Worm (Caenorhabditis elegans) whole organism, L4 larva: ENCODE measurements around the gene ZK856.14.
A peak's percentile ranks its signal among the peaks of the same experiment; 100 is the strongest.

Experiments used
- F26F4.8 ChIP-seq: fragments of 200-800 bp; sonication (Bioruptor generic); conservative IDR thresholded peaks from 2 replicates; pipeline ENCODE4 v1.3.6; 2022; ENCODE audit warnings: missing genetic modification characterization, missing compliant biosample characterization
- F49E8.2 ChIP-seq: sonication (generic microtip); optimal IDR thresholded peaks from 2 replicates; lab custom pipeline; 2016; ENCODE audit warnings: missing compliant biosample characterization, mild to moderate bottlenecking, missing genetic modification characterization, borderline replicate concordance
- T26A8.4 ChIP-seq: fragments of 200-800 bp; sonication (Bioruptor generic); IDR thresholded peaks from 2 replicates; pipeline ENCODE4 v1.3.6; 2022; ENCODE audit warnings: missing genetic modification characterization, missing compliant biosample characterization
- Y5F2A.4 ChIP-seq: fragments of 200-800 bp; sonication (Bioruptor generic); optimal IDR thresholded peaks from 2 replicates; lab custom pipeline; 2018; ENCODE audit warnings: mild to moderate bottlenecking, missing genetic modification characterization, missing compliant biosample characterization
- ZK337.2 ChIP-seq: fragments of 200-800 bp; sonication (Bioruptor generic); IDR thresholded peaks from 2 replicates; pipeline ENCODE4 v1.3.6; 2022; ENCODE audit warnings: missing genetic modification reagents, missing genetic modification characterization, missing compliant biosample characterization
- ZK546.5 ChIP-seq, 2 experiments: sonication (generic microtip); optimal IDR thresholded peaks; 2 replicates each; lab custom pipeline; 2017; ENCODE audit warnings: missing biosample characterization in 2 of 2, missing genetic modification characterization in 2 of 2
- aly-2 ChIP-seq: sonication (generic microtip); optimal IDR thresholded peaks from 2 replicates; lab custom pipeline; 2018; ENCODE audit warnings: missing biosample characterization, missing genetic modification characterization
- attf-4 ChIP-seq: sonication (generic microtip); optimal IDR thresholded peaks from 3 replicates; lab custom pipeline; 2017; ENCODE audit warnings: missing biosample characterization, missing genetic modification characterization
- ceh-20 ChIP-seq: fragments of 200-800 bp; sonication (Bioruptor generic); IDR thresholded peaks from 2 replicates; pipeline ENCODE4 v1.3.6; 2022; ENCODE audit warnings: missing genetic modification reagents, missing genetic modification characterization, missing compliant biosample characterization
- ceh-28 ChIP-seq: fragments of 150-350 bp; optimal IDR thresholded peaks from 2 replicates; lab custom pipeline; 2014; ENCODE audit warnings: missing biosample characterization, missing genetic modification reagents, missing genetic modification characterization
- ceh-44 ChIP-seq: fragments of 200-800 bp; sonication (Bioruptor generic); IDR thresholded peaks from 2 replicates; pipeline ENCODE4 v1.3.6; 2022; ENCODE audit warnings: missing genetic modification reagents, missing genetic modification characterization, missing compliant biosample characterization
- ceh-82 ChIP-seq: sonication (generic microtip); optimal IDR thresholded peaks from 2 replicates; lab custom pipeline; 2017; ENCODE audit warnings: missing biosample characterization, missing genetic modification characterization
- ces-1 ChIP-seq: fragments of 150-350 bp; sonication (generic microtip); optimal IDR thresholded peaks from 4 replicates; lab custom pipeline; 2014; ENCODE audit warnings: missing biosample characterization, missing genetic modification reagents, missing genetic modification characterization
- daf-12 ChIP-seq: fragments of 150-350 bp; optimal IDR thresholded peaks from 2 replicates; lab custom pipeline; 2014; ENCODE audit warnings: missing biosample characterization, missing genetic modification reagents, missing genetic modification characterization
- dmd-8 ChIP-seq: fragments of 200-800 bp; sonication (Bioruptor generic); IDR thresholded peaks from 2 replicates; pipeline ENCODE4 v1.3.6; 2022; ENCODE audit warnings: missing genetic modification characterization, missing compliant biosample characterization
- dve-1 ChIP-seq: sonication (generic microtip); optimal IDR thresholded peaks from 2 replicates; lab custom pipeline; 2017; ENCODE audit warnings: antibody characterized with exemption, mild to moderate bottlenecking, missing genetic modification characterization, missing compliant biosample characterization; ENCODE audit not compliant: insufficient read depth
- fkh-10 ChIP-seq: fragments of 150-350 bp; optimal IDR thresholded peaks from 2 replicates; lab custom pipeline; 2014; ENCODE audit warnings: missing biosample characterization, missing genetic modification reagents, missing genetic modification characterization
- fos-1 ChIP-seq: fragments of 150-350 bp; optimal IDR thresholded peaks from 2 replicates; lab custom pipeline; 2014; ENCODE audit warnings: missing biosample characterization, missing genetic modification characterization
- gei-8 ChIP-seq: fragments of 200-800 bp; sonication (Bioruptor generic); optimal IDR thresholded peaks from 2 replicates; lab custom pipeline; 2018; ENCODE audit warnings: mild to moderate bottlenecking, missing genetic modification characterization, missing compliant biosample characterization
- hmg-1.1 ChIP-seq: fragments of 200-800 bp; sonication (Bioruptor generic); IDR thresholded peaks from 2 replicates; pipeline ENCODE4 v1.3.6; 2022; ENCODE audit warnings: missing genetic modification reagents, missing genetic modification characterization, missing compliant biosample characterization
- lim-7 ChIP-seq: fragments of 200-800 bp; sonication (Bioruptor generic); IDR thresholded peaks from 2 replicates; pipeline ENCODE4 v1.3.6; 2022; ENCODE audit warnings: missing genetic modification characterization, missing compliant biosample characterization
- lin-1 ChIP-seq: fragments of 200-800 bp; sonication (Bioruptor generic); IDR thresholded peaks from 2 replicates; pipeline ENCODE4 v1.3.6; 2022; ENCODE audit warnings: missing genetic modification reagents, missing genetic modification characterization, missing compliant biosample characterization
- lin-13 ChIP-seq: fragments of 150-350 bp; optimal IDR thresholded peaks from 2 replicates; lab custom pipeline; 2014; ENCODE audit warnings: missing biosample characterization, missing genetic modification reagents, missing genetic modification characterization
- lin-15B ChIP-seq: fragments of 150-350 bp; sonication (generic microtip); optimal IDR thresholded peaks from 3 replicates; lab custom pipeline; 2014; ENCODE audit warnings: missing biosample characterization, missing genetic modification characterization
- lin-39 ChIP-seq: fragments of 150-350 bp; optimal IDR thresholded peaks from 2 replicates; lab custom pipeline; 2014; ENCODE audit warnings: missing biosample characterization, missing genetic modification reagents, missing genetic modification characterization
- madf-9 ChIP-seq: fragments of 200-800 bp; sonication (Bioruptor generic); conservative IDR thresholded peaks from 2 replicates; pipeline ENCODE4 v1.3.6; 2022; ENCODE audit warnings: missing genetic modification reagents, missing genetic modification characterization, missing compliant biosample characterization
- mes-2 ChIP-seq: sonication (generic microtip); optimal IDR thresholded peaks from 2 replicates; lab custom pipeline; 2016; ENCODE audit warnings: missing genotype, mild to moderate bottlenecking, missing genetic modification characterization, missing compliant biosample characterization; ENCODE audit not compliant: poor library complexity, severe bottlenecking
- mxl-2 ChIP-seq: fragments of 200-800 bp; sonication (Bioruptor generic); conservative IDR thresholded peaks from 2 replicates; pipeline ENCODE4 v1.3.6; 2022; ENCODE audit warnings: missing genetic modification reagents, missing genetic modification characterization, missing compliant biosample characterization
- mxl-3 ChIP-seq: fragments of 200-800 bp; sonication (Bioruptor generic); optimal IDR thresholded peaks from 2 replicates; lab custom pipeline; 2018; ENCODE audit warnings: mild to moderate bottlenecking, missing genetic modification characterization, missing compliant biosample characterization
- nhr-10 ChIP-seq: fragments of 150-350 bp; optimal IDR thresholded peaks from 2 replicates; lab custom pipeline; 2014; ENCODE audit warnings: missing biosample characterization, missing genetic modification characterization
- nhr-11 ChIP-seq: fragments of 150-350 bp; optimal IDR thresholded peaks from 2 replicates; lab custom pipeline; 2014; ENCODE audit warnings: missing biosample characterization, missing genetic modification characterization
- nhr-111 ChIP-seq: fragments of 200-800 bp; sonication (Bioruptor generic); optimal IDR thresholded peaks from 2 replicates; lab custom pipeline; 2018; ENCODE audit warnings: mild to moderate bottlenecking, missing genetic modification characterization, missing compliant biosample characterization
- nhr-237 ChIP-seq: sonication (generic microtip); optimal IDR thresholded peaks from 2 replicates; lab custom pipeline; 2017; ENCODE audit warnings: missing biosample characterization, missing genetic modification characterization
- nhr-6 ChIP-seq: fragments of 150-350 bp; optimal IDR thresholded peaks from 2 replicates; lab custom pipeline; 2014; ENCODE audit warnings: missing biosample characterization, missing genetic modification characterization
- nhr-76 ChIP-seq: fragments of 150-350 bp; optimal IDR thresholded peaks from 2 replicates; lab custom pipeline; 2014; ENCODE audit warnings: missing biosample characterization, missing genetic modification characterization
- nhr-77 ChIP-seq: fragments of 150-350 bp; optimal IDR thresholded peaks from 2 replicates; lab custom pipeline; 2014; ENCODE audit warnings: missing biosample characterization, missing genetic modification characterization
- pha-4 ChIP-seq, 2 experiments: fragments of 150-350 bp in 1 of 2; fragments of 200-800 bp in 1 of 2; sonication (Bioruptor generic) in 1 of 2; IDR thresholded peaks in 1 of 2; optimal IDR thresholded peaks in 1 of 2; 2 replicates each; pipeline versions ENCODE4 v1.3.6 to Lab custom; 2014 to 2022; ENCODE audit warnings: missing genetic modification characterization in 2 of 2, missing genetic modification reagents in 2 of 2, missing biosample characterization in 1 of 2, missing compliant biosample characterization in 1 of 2
- pqm-1 ChIP-seq: sonication (generic microtip); optimal IDR thresholded peaks from 2 replicates; lab custom pipeline; 2017; ENCODE audit warnings: missing biosample characterization, missing genetic modification characterization
- rbr-2 ChIP-seq: sonication (generic microtip); optimal IDR thresholded peaks from 2 replicates; lab custom pipeline; 2016; ENCODE audit warnings: missing genotype, missing genetic modification characterization, missing compliant biosample characterization
- sdz-12 ChIP-seq: fragments of 200-800 bp; sonication (Bioruptor generic); optimal IDR thresholded peaks from 2 replicates; lab custom pipeline; 2018; ENCODE audit warnings: mild to moderate bottlenecking, missing genetic modification characterization, missing compliant biosample characterization
- set-16 ChIP-seq: fragments of 200-800 bp; sonication (Bioruptor generic); IDR thresholded peaks from 2 replicates; pipeline ENCODE4 v1.3.6; 2022; ENCODE audit warnings: missing genetic modification reagents, missing genetic modification characterization, missing compliant biosample characterization
- snpc-1.2 ChIP-seq: fragments of 200-800 bp; sonication (Bioruptor generic); IDR thresholded peaks from 2 replicates; pipeline ENCODE4 v1.3.6; 2022; ENCODE audit warnings: missing genetic modification reagents, missing genetic modification characterization, missing compliant biosample characterization
- snpc-4 ChIP-seq: fragments of 150-350 bp; optimal IDR thresholded peaks from 2 replicates; lab custom pipeline; 2014; ENCODE audit warnings: missing biosample characterization, missing genetic modification characterization
- spr-1 ChIP-seq: sonication (generic microtip); optimal IDR thresholded peaks from 2 replicates; lab custom pipeline; 2016; ENCODE audit warnings: mild to moderate bottlenecking, missing genetic modification characterization, missing compliant biosample characterization
- spr-3 ChIP-seq: fragments of 200-800 bp; sonication (Bioruptor generic); optimal IDR thresholded peaks from 2 replicates; lab custom pipeline; 2018; ENCODE audit warnings: mild to moderate bottlenecking, missing genetic modification characterization, missing compliant biosample characterization
- tag-97 ChIP-seq: fragments of 200-800 bp; sonication (Bioruptor generic); IDR thresholded peaks from 2 replicates; pipeline ENCODE4 v1.3.6; 2022; ENCODE audit warnings: missing genetic modification characterization, missing compliant biosample characterization
- unc-130 ChIP-seq: sonication (generic microtip); optimal IDR thresholded peaks from 2 replicates; lab custom pipeline; 2016; ENCODE audit warnings: missing genetic modification reagents, missing genetic modification characterization, missing compliant biosample characterization
- unc-62 ChIP-seq, 3 experiments: fragments of 150-350 bp in 1 of 3; sonication (generic microtip); optimal IDR thresholded peaks in 2 of 3; peaks in 1 of 3; 1 replicate in 1 of 3; 2 replicates in 2 of 3; lab custom pipeline; 2014 to 2017; ENCODE audit warnings: missing biosample characterization in 3 of 3, missing genetic modification characterization in 3 of 3, missing genetic modification reagents in 3 of 3, missing genotype in 1 of 3
- zfp-2 ChIP-seq: sonication (generic microtip); optimal IDR thresholded peaks from 2 replicates; lab custom pipeline; 2016; ENCODE audit warnings: mild to moderate bottlenecking, missing genetic modification characterization, missing compliant biosample characterization
- zfp-3 ChIP-seq: fragments of 200-800 bp; sonication (Bioruptor generic); conservative IDR thresholded peaks from 2 replicates; pipeline ENCODE4 v1.3.6; 2022; ENCODE audit warnings: missing genetic modification reagents, missing genetic modification characterization, missing compliant biosample characterization
- zip-2 ChIP-seq: fragments of 150-350 bp; optimal IDR thresholded peaks from 2 replicates; lab custom pipeline; 2014; ENCODE audit warnings: missing biosample characterization, missing genetic modification characterization
- ztf-11 ChIP-seq: fragments of 150-350 bp; optimal IDR thresholded peaks from 2 replicates; lab custom pipeline; 2014; ENCODE audit warnings: missing biosample characterization, missing genetic modification characterization

The ZK856.14 gene

DNA sequence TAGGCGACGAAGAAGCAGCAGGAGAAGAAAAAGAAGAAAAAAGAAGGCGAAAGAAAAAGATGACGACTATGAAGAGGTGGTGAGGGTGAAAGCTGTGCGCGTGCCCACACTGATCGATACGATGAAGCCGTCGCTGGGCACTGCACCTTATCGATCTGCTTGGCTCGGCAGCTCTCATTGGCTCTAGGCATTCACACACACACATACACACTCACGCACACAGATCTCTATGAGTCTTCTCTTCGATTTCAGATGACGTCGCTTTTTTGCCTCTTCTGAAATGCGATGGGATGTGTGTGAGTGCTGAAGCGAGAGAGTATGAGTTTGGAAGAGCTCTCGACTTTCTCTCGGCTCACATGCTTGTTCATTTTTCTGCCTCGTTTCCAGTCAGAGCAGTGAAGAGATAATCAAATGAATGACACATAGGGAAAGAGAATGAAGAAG lies 42.2 kb upstream of the ZK856.14 start (continued):
- TF ChIP-seq dmd-8 (GFP tag; lab: Robert Waterston, UW), result no peak
- TF ChIP-seq madf-9 (GFP tag; lab: Robert Waterston, UW), result no peak
- no peak for TF ChIP-seq ceh-82 (tag; lab: Kevin White, UChicago)
- no peak for TF ChIP-seq attf-4 (tag; lab: Kevin White, UChicago)
- TF ChIP-seq unc-62 (GFP tag; optimal IDR thresholded peaks at IDR 0.05 in 1 of 2; lab: Kevin White, UChicago), result peak in 1 of 2 experiments; percentile 1
- TF ChIP-seq unc-62 (tag; optimal IDR thresholded peaks at IDR 0.05; lab: Kevin White, UChicago), result peak; percentile 33
- no peak for TF ChIP-seq zfp-2 (tag; lab: Kevin White, UChicago)
- TF ChIP-seq nhr-237, result no peak
- no peak for TF ChIP-seq spr-3 (GFP tag; lab: Kevin White, UChicago)
- no peak for TF ChIP-seq ZK337.2 (GFP tag; lab: Robert Waterston, UW)
- no peak for TF ChIP-seq aly-2 (tag; lab: Kevin White, UChicago)
- peak; percentile 34 for TF ChIP-seq mes-2 (tag; lab: Kevin White, UChicago)
- peak; percentile 58; the same call in 1 of the 2 replicates for TF ChIP-seq ceh-20
- no peak for TF ChIP-seq nhr-76 (tag; lab: Kevin White, UChicago)
- no peak for TF ChIP-seq ztf-11 (tag; lab: Kevin White, UChicago)
- TF ChIP-seq Y5F2A.4 (GFP tag; lab: Kevin White, UChicago), result no peak
- no peak for TF ChIP-seq lin-15B (tag; lab: Kevin White, UChicago)
- no peak for TF ChIP-seq gei-8 (GFP tag; lab: Kevin White, UChicago)
- TF ChIP-seq rbr-2 (tag; lab: Kevin White, UChicago), result peak; percentile 89
- no peak for TF ChIP-seq nhr-6 (tag; lab: Kevin White, UChicago)
- peak; percentile 86 for TF ChIP-seq nhr-11 (tag; lab: Kevin White, UChicago)
- TF ChIP-seq lin-39 (tag; lab: Kevin White, UChicago), result no peak
- no peak for TF ChIP-seq snpc-4 (tag; lab: Kevin White, UChicago)
- TF ChIP-seq F49E8.2, result no peak
- TF ChIP-seq ceh-28 (tag; lab: Kevin White, UChicago), result peak; percentile 78
- no peak for TF ChIP-seq nhr-10 (tag; lab: Kevin White, UChicago)
- TF ChIP-seq pha-4 (GFP tag; IDR thresholded peaks at IDR 0.05; lab: Robert Waterston, UW), result no peak
- TF ChIP-seq pha-4 (tag; optimal IDR thresholded peaks at IDR 0.05; lab: Kevin White, UChicago), result no peak
- TF ChIP-seq nhr-111 (GFP tag; lab: Kevin White, UChicago), result no peak
- TF ChIP-seq tag-97, result no peak
- no peak for TF ChIP-seq lin-1 (GFP tag; lab: Robert Waterston, UW)
- TF ChIP-seq nhr-77 (tag; lab: Kevin White, UChicago), result no peak
- TF ChIP-seq ceh-44, result no peak
- peak; percentile 77 for TF ChIP-seq ces-1 (GFP tag; lab: Kevin White, UChicago)
- TF ChIP-seq spr-1 (tag; lab: Kevin White, UChicago), result no peak
- no peak for TF ChIP-seq mxl-2 (GFP tag; lab: Robert Waterston, UW)
- TF ChIP-seq zfp-3 (GFP tag; lab: Robert Waterston, UW), result no peak
- no peak for TF ChIP-seq sdz-12 (GFP tag; lab: Kevin White, UChicago)
- no peak for TF ChIP-seq pqm-1 (tag; lab: Kevin White, UChicago)
- TF ChIP-seq F26F4.8 (GFP tag; lab: Robert Waterston, UW), result no peak
- TF ChIP-seq ZK546.5 (tag; optimal IDR thresholded peaks at IDR 0.05; lab: Kevin White, UChicago), result no peak
- TF ChIP-seq mxl-3 (GFP tag; lab: Kevin White, UChicago), result peak; percentile 28
- no peak for TF ChIP-seq unc-130 (GFP tag; lab: Kevin White, UChicago)
- TF ChIP-seq lin-13, result no peak
- TF ChIP-seq daf-12 (tag; lab: Kevin White, UChicago), result no peak
- TF ChIP-seq set-16 (GFP tag; lab: Robert Waterston, UW), result peak; percentile 81
- TF ChIP-seq lim-7 (GFP tag; lab: Robert Waterston, UW), result no peak
- no peak for TF ChIP-seq zip-2 (tag; lab: Kevin White, UChicago)
- no peak for TF ChIP-seq T26A8.4 (GFP tag; lab: Robert Waterston, UW)
- peak; percentile 82 for TF ChIP-seq hmg-1.1 (GFP tag; lab: Robert Waterston, UW)
- TF ChIP-seq fkh-10 (GFP tag; lab: Kevin White, UChicago), result peak; percentile 98
- no peak for TF ChIP-seq dve-1
- no peak for TF ChIP-seq snpc-1.2 (GFP tag; lab: Robert Waterston, UW)
- no peak for TF ChIP-seq fos-1 (tag; lab: Kevin White, UChicago)
